Worm (Caenorhabditis elegans) whole organism, L2 larva: ENCODE measurements around the gene drap-1.

Experiments used
- F13H6.1 ChIP-seq: sonication (generic microtip); optimal IDR thresholded peaks from 2 replicates; lab custom pipeline; 2016; ENCODE audit warnings: missing genetic modification characterization, missing compliant biosample characterization
- R02D3.7 ChIP-seq: fragments of 150-350 bp; optimal IDR thresholded peaks from 2 replicates; lab custom pipeline; 2014; ENCODE audit warnings: missing biosample characterization, missing genetic modification characterization
- ama-1 ChIP-seq: fragments of 150-350 bp; optimal IDR thresholded peaks from 2 replicates; lab custom pipeline; 2018; ENCODE audit warnings: inconsistent platforms
- blmp-1 ChIP-seq: sonication (generic microtip); optimal IDR thresholded peaks from 2 replicates; lab custom pipeline; 2017; ENCODE audit warnings: missing genetic modification characterization, mild to moderate bottlenecking, missing compliant biosample characterization, antibody characterized with exemption, moderate library complexity; ENCODE audit not compliant: insufficient read depth
- ceh-16 ChIP-seq: fragments of 150-350 bp; optimal IDR thresholded peaks from 2 replicates; lab custom pipeline; 2014; ENCODE audit warnings: missing biosample characterization, missing genetic modification characterization
- ceh-82 ChIP-seq: fragments of 150-350 bp; optimal IDR thresholded peaks from 2 replicates; lab custom pipeline; 2014; ENCODE audit warnings: missing biosample characterization, missing genetic modification characterization
- dmd-4 ChIP-seq: sonication (generic microtip); optimal IDR thresholded peaks from 2 replicates; lab custom pipeline; 2017; ENCODE audit warnings: missing biosample characterization, missing genetic modification characterization
- egl-27 ChIP-seq: sonication (generic microtip); optimal IDR thresholded peaks from 3 replicates; lab custom pipeline; 2017; ENCODE audit warnings: missing biosample characterization, missing genetic modification reagents, missing genetic modification characterization
- elt-1 ChIP-seq: fragments of 150-350 bp; optimal IDR thresholded peaks from 2 replicates; lab custom pipeline; 2014; ENCODE audit warnings: missing biosample characterization, missing genetic modification characterization
- elt-3 ChIP-seq: sonication (generic microtip); optimal IDR thresholded peaks from 2 replicates; lab custom pipeline; 2017; ENCODE audit warnings: missing biosample characterization, missing genetic modification characterization
- lin-11 ChIP-seq: fragments of 150-350 bp; sonication (generic microtip); optimal IDR thresholded peaks from 2 replicates; lab custom pipeline; 2014; ENCODE audit warnings: missing biosample characterization, missing genetic modification characterization, inconsistent platforms, mixed read lengths
- lin-39 ChIP-seq: fragments of 150-350 bp; optimal IDR thresholded peaks from 2 replicates; lab custom pipeline; 2014; ENCODE audit warnings: missing biosample characterization, missing genetic modification reagents, missing genetic modification characterization
- lsy-2 ChIP-seq, 2 experiments: fragments of 150-350 bp in 1 of 2; sonication (generic microtip) in 1 of 2; optimal IDR thresholded peaks; 2 replicates each; lab custom pipeline; 2014 to 2017; ENCODE audit warnings: missing biosample characterization in 2 of 2, missing genetic modification characterization in 2 of 2
- mab-5 ChIP-seq: fragments of 150-350 bp; optimal IDR thresholded peaks from 2 replicates; lab custom pipeline; 2014; ENCODE audit warnings: missing biosample characterization, missing genetic modification characterization
- mdl-1 ChIP-seq, 2 experiments: fragments of 150-350 bp in 1 of 2; sonication (generic microtip) in 1 of 2; optimal IDR thresholded peaks; 2 replicates each; lab custom pipeline; 2017; ENCODE audit warnings: missing biosample characterization in 2 of 2, missing genetic modification characterization in 2 of 2
- nhr-129 ChIP-seq: fragments of 150-350 bp; optimal IDR thresholded peaks from 2 replicates; lab custom pipeline; 2014; ENCODE audit warnings: missing biosample characterization, missing genetic modification characterization
- nhr-21 ChIP-seq: fragments of 150-350 bp; optimal IDR thresholded peaks from 2 replicates; lab custom pipeline; 2014; ENCODE audit warnings: missing biosample characterization, missing genetic modification characterization
- nhr-23 ChIP-seq: fragments of 150-350 bp; optimal IDR thresholded peaks from 2 replicates; lab custom pipeline; 2014; ENCODE audit warnings: missing biosample characterization, missing genetic modification reagents, missing genetic modification characterization
- nhr-237 ChIP-seq: fragments of 150-350 bp; optimal IDR thresholded peaks from 2 replicates; lab custom pipeline; 2014; ENCODE audit warnings: missing biosample characterization, missing genetic modification characterization
- peb-1 ChIP-seq: fragments of 150-350 bp; optimal IDR thresholded peaks from 2 replicates; lab custom pipeline; 2014; ENCODE audit warnings: missing biosample characterization, missing genetic modification characterization
- sem-4 ChIP-seq: fragments of 150-350 bp; optimal IDR thresholded peaks from 2 replicates; lab custom pipeline; 2014; ENCODE audit warnings: missing biosample characterization, missing genetic modification reagents, missing genetic modification characterization
- sma-9 ChIP-seq, 2 experiments: fragments of 150-350 bp in 1 of 2; sonication (generic microtip) in 1 of 2; optimal IDR thresholded peaks; 2 replicates each; lab custom pipeline; 2014 to 2016; ENCODE audit warnings: missing genetic modification characterization in 2 of 2, mild to moderate bottlenecking in 1 of 2, missing biosample characterization in 1 of 2, missing compliant biosample characterization in 1 of 2, missing genetic modification reagents in 1 of 2, moderate library complexity in 1 of 2
- unc-39 ChIP-seq: fragments of 150-350 bp; optimal IDR thresholded peaks from 2 replicates; lab custom pipeline; 2014; ENCODE audit warnings: missing biosample characterization, missing genetic modification characterization
- unc-55 ChIP-seq: fragments of 150-350 bp; sonication (generic microtip); optimal IDR thresholded peaks from 3 replicates; lab custom pipeline; 2014; ENCODE audit warnings: missing biosample characterization, missing genetic modification reagents, missing genetic modification characterization
- unc-62 ChIP-seq: fragments of 150-350 bp; optimal IDR thresholded peaks from 2 replicates; lab custom pipeline; 2014; ENCODE audit warnings: missing biosample characterization, missing genetic modification reagents, missing genetic modification characterization
- zag-1 ChIP-seq: fragments of 150-350 bp; optimal IDR thresholded peaks from 2 replicates; lab custom pipeline; 2014; ENCODE audit warnings: missing biosample characterization, missing genetic modification characterization
- ztf-11 ChIP-seq: sonication (generic microtip); optimal IDR thresholded peaks from 2 replicates; lab custom pipeline; 2017; ENCODE audit warnings: missing biosample characterization, missing genetic modification characterization
- ztf-4 ChIP-seq: fragments of 150-350 bp; optimal IDR thresholded peaks from 2 replicates; lab custom pipeline; 2014; ENCODE audit warnings: missing biosample characterization, missing genetic modification characterization

drap-1 gene

ce11 chrV:9777645-9778044 is 47.7 kb downstream of the drap-1 start, which contains the start of gene smg-4:
TSS of gene smg-4 (minus strand) at chrV:9777745.
- TF ChIP-seq nhr-21 (tag; lab: Kevin White, UChicago) (no peak), nhr-237 (tag; lab: Kevin White, UChicago) (no peak), elt-3 (tag; lab: Kevin White, UChicago) (no peak), ceh-16 (tag; lab: Kevin White, UChicago) (no peak), mab-5 (tag; lab: Kevin White, UChicago) (no peak), lsy-2 (tag; optimal IDR thresholded peaks at IDR 0.05; lab: Kevin White, UChicago) (no peak), blmp-1 (no peak), lin-39 (tag; lab: Kevin White, UChicago) (no peak)

ce11 chrV:9779418-9779817 is 49.5 kb downstream of the drap-1 start, which contains the start of gene F46B6.4:
TSS of gene F46B6.4 (minus strand) at chrV:9779518.
- no peak for TF ChIP-seq zag-1 (tag; lab: Kevin White, UChicago)
- no peak for TF ChIP-seq nhr-23 (tag; lab: Kevin White, UChicago)
- no peak for TF ChIP-seq sma-9 (GFP tag; optimal IDR thresholded peaks at IDR 0.05; lab: Kevin White, UChicago)
- TF ChIP-seq sma-9 (tag; optimal IDR thresholded peaks at IDR 0.05; lab: Kevin White, UChicago): no peak
- no peak for TF ChIP-seq blmp-1
- no peak for TF ChIP-seq unc-62 (GFP tag; lab: Kevin White, UChicago)
- TF ChIP-seq ama-1 (lab: Kevin White, UChicago): no peak
- no peak for TF ChIP-seq dmd-4 (tag; lab: Kevin White, UChicago)

- TF ChIP-seq nhr-21 (tag; lab: Kevin White, UChicago): no peak
- TF ChIP-seq blmp-1: no peak
- TF ChIP-seq peb-1 (tag; lab: Kevin White, UChicago): no peak
- no peak for TF ChIP-seq unc-62 (GFP tag; lab: Kevin White, UChicago)
- no peak for TF ChIP-seq elt-1 (tag; lab: Kevin White, UChicago)
- no peak for TF ChIP-seq unc-55 (GFP tag; lab: Kevin White, UChicago)
- no peak for TF ChIP-seq ztf-4 (tag; lab: Kevin White, UChicago)
- TF ChIP-seq unc-39 (tag; lab: Kevin White, UChicago): no peak
- TF ChIP-seq ama-1 (lab: Kevin White, UChicago): no peak
- no peak for TF ChIP-seq mdl-1 (tag; optimal IDR thresholded peaks at IDR 0.05; lab: Kevin White, UChicago)
- no peak for TF ChIP-seq ztf-11 (tag; lab: Kevin White, UChicago)
- TF ChIP-seq ceh-82: no peak
- no peak for TF ChIP-seq F13H6.1 (tag; lab: Kevin White, UChicago)
- no peak for TF ChIP-seq egl-27 (tag; lab: Kevin White, UChicago)
- TF ChIP-seq, all 48 proteins: peak for 0
These were observed 52.1 kb downstream of the drap-1 start for ce11 chrV:9782045-9782444.

- no peak for TF ChIP-seq ztf-11 (tag; lab: Kevin White, UChicago)
- no peak for TF ChIP-seq R02D3.7 (tag; lab: Kevin White, UChicago)
- no peak for TF ChIP-seq unc-39 (tag; lab: Kevin White, UChicago)
- no peak for TF ChIP-seq nhr-129 (tag; lab: Kevin White, UChicago)
- no peak for TF ChIP-seq zag-1 (tag; lab: Kevin White, UChicago)
- no peak for TF ChIP-seq ztf-4 (tag; lab: Kevin White, UChicago)
- TF ChIP-seq nhr-23 (tag; lab: Kevin White, UChicago): no peak
- TF ChIP-seq elt-1 (tag; lab: Kevin White, UChicago): no peak
- TF ChIP-seq blmp-1: no peak
- no peak for TF ChIP-seq lin-11 (tag; lab: Kevin White, UChicago)
- TF ChIP-seq nhr-21 (tag; lab: Kevin White, UChicago): no peak
- TF ChIP-seq nhr-237 (tag; lab: Kevin White, UChicago): no peak
- TF ChIP-seq sem-4: no peak
- no peak for TF ChIP-seq lin-39 (tag; lab: Kevin White, UChicago)
- no peak for TF ChIP-seq peb-1 (tag; lab: Kevin White, UChicago)
- no peak for TF ChIP-seq elt-3 (tag; lab: Kevin White, UChicago)
These were observed 53.1 kb downstream of the drap-1 start, which contains the start of gene F46B6.5 for ce11 chrV:9782969-9783368. TSS of gene F46B6.5 (minus strand) at chrV:9783069.
